Fruit fly (Drosophila melanogaster) whole organism, embryonic: ENCODE results near the gene Shawn.

ENCODE experiments used
- Bdp1 ChIP-seq: fragments of 200-800 bp; sonication (Bioruptor generic); optimal IDR thresholded peaks from 3 replicates; lab custom pipeline; 2016; ENCODE audit warnings: missing biosample characterization, missing genetic modification characterization
- BtbVII ChIP-seq: fragments of 200-800 bp; sonication (Bioruptor generic); optimal IDR thresholded peaks from 3 replicates; lab custom pipeline; 2017; ENCODE audit warnings: missing biosample characterization, mild to moderate bottlenecking, missing genetic modification characterization
- CG10267 ChIP-seq: fragments of 200-800 bp; sonication (Bioruptor generic); optimal IDR thresholded peaks from 2 replicates; lab custom pipeline; 2018; ENCODE audit warnings: missing biosample characterization, mild to moderate bottlenecking, missing genetic modification characterization, moderate library complexity
- CG12236 ChIP-seq: fragments of 200-800 bp; sonication (Bioruptor generic); optimal IDR thresholded peaks from 2 replicates; lab custom pipeline; 2016; ENCODE audit warnings: missing biosample characterization, missing genetic modification characterization
- CG12391 ChIP-seq: fragments of 200-800 bp; sonication (Bioruptor generic); optimal IDR thresholded peaks from 3 replicates; lab custom pipeline; 2018; ENCODE audit warnings: missing biosample characterization, mild to moderate bottlenecking, missing genetic modification characterization, moderate library complexity
- CG12744 ChIP-seq: fragments of 200-800 bp; sonication (Bioruptor generic); optimal IDR thresholded peaks from 2 replicates; lab custom pipeline; 2016; ENCODE audit warnings: missing biosample characterization, missing genetic modification characterization
- CG13424 ChIP-seq: fragments of 200-800 bp; sonication (Bioruptor generic); optimal IDR thresholded peaks from 2 replicates; lab custom pipeline; 2019; ENCODE audit warnings: missing biosample characterization, mild to moderate bottlenecking, missing genetic modification characterization, moderate library complexity
- CG15479 ChIP-seq: fragments of 200-800 bp; sonication (Bioruptor generic); optimal IDR thresholded peaks from 3 replicates; lab custom pipeline; 2019; ENCODE audit warnings: missing biosample characterization, mild to moderate bottlenecking, missing genetic modification characterization, moderate library complexity
- CG1647 ChIP-seq: fragments of 200-800 bp; sonication (Bioruptor generic); optimal IDR thresholded peaks from 3 replicates; lab custom pipeline; 2016; ENCODE audit warnings: missing biosample characterization, missing genetic modification characterization
- CG2202 ChIP-seq: fragments of 200-800 bp; sonication (Bioruptor generic); optimal IDR thresholded peaks from 2 replicates; lab custom pipeline; 2018; ENCODE audit warnings: missing biosample characterization, mild to moderate bottlenecking, missing genetic modification characterization
- CG31441 ChIP-seq: fragments of 200-800 bp; sonication (Bioruptor generic); IDR thresholded peaks from 2 replicates; pipeline ENCODE4 v1.3.6; 2022; ENCODE audit warnings: missing biosample characterization, missing genetic modification characterization
- CG3163 ChIP-seq: fragments of 200-800 bp; sonication (Bioruptor generic); optimal IDR thresholded peaks from 3 replicates; lab custom pipeline; 2016; ENCODE audit warnings: missing biosample characterization, missing genetic modification characterization
- CG34376 ChIP-seq: fragments of 200-800 bp; sonication (Bioruptor generic); optimal IDR thresholded peaks from 2 replicates; lab custom pipeline; 2018; ENCODE audit warnings: missing biosample characterization, mild to moderate bottlenecking, missing genetic modification characterization
- CG4707 ChIP-seq: fragments of 200-800 bp; sonication (Bioruptor generic); optimal IDR thresholded peaks from 2 replicates; lab custom pipeline; 2018; ENCODE audit warnings: missing biosample characterization, mild to moderate bottlenecking, missing genetic modification characterization, moderate library complexity
- CG4820 ChIP-seq: fragments of 200-800 bp; sonication (Bioruptor generic); optimal IDR thresholded peaks from 3 replicates; lab custom pipeline; 2016; ENCODE audit warnings: missing biosample characterization, missing genetic modification characterization
- CG5953 ChIP-seq: fragments of 200-800 bp; sonication (Bioruptor generic); IDR thresholded peaks from 2 replicates; pipeline ENCODE4 v1.3.6; 2022; ENCODE audit warnings: missing biosample characterization, missing genetic modification characterization
- CG9609 ChIP-seq: fragments of 200-800 bp; sonication (Bioruptor generic); optimal IDR thresholded peaks from 3 replicates; lab custom pipeline; 2016; ENCODE audit warnings: missing biosample characterization, missing genetic modification characterization
- Dbx ChIP-seq: fragments of 200-800 bp; sonication (Bioruptor generic); IDR thresholded peaks from 3 replicates; pipeline ENCODE4 v1.3.6; 2022; ENCODE audit warnings: missing biosample characterization, missing genetic modification characterization
- E2f1 ChIP-seq: fragments of 200-800 bp; sonication (Bioruptor generic); IDR thresholded peaks from 2 replicates; pipeline ENCODE4 v1.3.6; 2022; ENCODE audit warnings: missing biosample characterization, missing genetic modification characterization
- GATAe ChIP-seq: fragments of 200-800 bp; sonication (Bioruptor generic); conservative IDR thresholded peaks from 2 replicates; pipeline ENCODE4 v1.3.6; 2022; ENCODE audit warnings: missing biosample characterization, missing genetic modification characterization
- HLH4C ChIP-seq: fragments of 200-800 bp; sonication (Bioruptor generic); IDR thresholded peaks from 3 replicates; pipeline ENCODE4 v1.3.6; 2022; ENCODE audit warnings: missing biosample characterization, missing genetic modification characterization; ENCODE audit not compliant: partially characterized antibody
- Hr3 ChIP-seq: fragments of 200-800 bp; sonication (Bioruptor generic); optimal IDR thresholded peaks from 3 replicates; lab custom pipeline; 2016; ENCODE audit warnings: missing biosample characterization, missing genetic modification characterization
- Jarid2 ChIP-seq: fragments of 200-800 bp; sonication (Bioruptor generic); optimal IDR thresholded peaks from 3 replicates; lab custom pipeline; 2017; ENCODE audit warnings: mild to moderate bottlenecking, missing biosample characterization, missing genetic modification reagents, missing genetic modification characterization
- Lpt ChIP-seq: fragments of >200 bp; optimal IDR thresholded peaks from 2 replicates; lab custom pipeline; 2018; ENCODE audit warnings: missing biosample characterization, missing genetic modification characterization
- MTF-1 ChIP-seq: fragments of 200-800 bp; sonication (Bioruptor generic); optimal IDR thresholded peaks from 2 replicates; lab custom pipeline; 2018; ENCODE audit warnings: missing biosample characterization, mild to moderate bottlenecking, missing genetic modification characterization, borderline replicate concordance
- Oli ChIP-seq: fragments of 200-800 bp; sonication (Bioruptor generic); optimal IDR thresholded peaks from 2 replicates; lab custom pipeline; 2018; ENCODE audit warnings: missing biosample characterization, mild to moderate bottlenecking, missing genetic modification characterization, moderate library complexity
- PHDP ChIP-seq: fragments of 200-800 bp; sonication (Bioruptor generic); optimal IDR thresholded peaks from 3 replicates; lab custom pipeline; 2018; ENCODE audit warnings: missing biosample characterization, mild to moderate bottlenecking, missing genetic modification characterization, moderate library complexity
- Stat92E ChIP-seq, 3 experiments: fragments of >200 bp in 2 of 3; fragments of 200-800 bp in 1 of 3; sonication (Bioruptor generic) in 1 of 3; optimal IDR thresholded peaks; 2 replicates each; lab custom pipeline; 2017 to 2019; ENCODE audit warnings: missing biosample characterization in 3 of 3, missing genetic modification characterization in 3 of 3, mild to moderate bottlenecking in 1 of 3, moderate library complexity in 1 of 3
- ac ChIP-seq: fragments of 200-800 bp; sonication (Bioruptor generic); optimal IDR thresholded peaks from 3 replicates; lab custom pipeline; 2017; ENCODE audit warnings: missing biosample characterization, mild to moderate bottlenecking, missing genetic modification characterization
- aop ChIP-seq: fragments of 200-800 bp; sonication (Bioruptor generic); IDR thresholded peaks from 2 replicates; pipeline ENCODE4 v1.3.6; 2022; ENCODE audit warnings: missing biosample characterization, missing genetic modification characterization
- dmrt11E ChIP-seq: fragments of 200-800 bp; sonication (Bioruptor generic); optimal IDR thresholded peaks from 3 replicates; lab custom pipeline; 2018; ENCODE audit warnings: missing biosample characterization, mild to moderate bottlenecking, missing genetic modification characterization, moderate library complexity
- dpn ChIP-seq, 2 experiments: fragments of 200-800 bp; sonication (Bioruptor generic); optimal IDR thresholded peaks; 3 replicates each; lab custom pipeline; 2016; ENCODE audit warnings: missing biosample characterization in 2 of 2, missing genetic modification characterization in 2 of 2
- emc ChIP-seq: fragments of 200-800 bp; sonication (Bioruptor generic); optimal IDR thresholded peaks from 2 replicates; lab custom pipeline; 2016; ENCODE audit warnings: missing biosample characterization, missing genetic modification characterization
- eyg ChIP-seq: fragments of 200-800 bp; sonication (Bioruptor generic); optimal IDR thresholded peaks from 3 replicates; lab custom pipeline; 2016; ENCODE audit warnings: missing biosample characterization, missing genetic modification characterization
- ind ChIP-seq: fragments of 200-800 bp; sonication (Bioruptor generic); optimal IDR thresholded peaks from 3 replicates; lab custom pipeline; 2016; ENCODE audit warnings: missing biosample characterization, missing genetic modification characterization
- inv ChIP-seq: fragments of 200-800 bp; sonication (Bioruptor generic); IDR thresholded peaks from 2 replicates; pipeline ENCODE4 v1.3.6; 2022; ENCODE audit warnings: missing biosample characterization, missing genetic modification characterization; ENCODE audit not compliant: partially characterized antibody
- klu ChIP-seq: fragments of 200-800 bp; sonication (Bioruptor generic); IDR thresholded peaks from 2 replicates; pipeline ENCODE4 v1.3.6; 2022; ENCODE audit warnings: missing biosample characterization, missing genetic modification characterization
- lbe ChIP-seq: fragments of 200-800 bp; sonication (Bioruptor generic); optimal IDR thresholded peaks from 2 replicates; lab custom pipeline; 2016; ENCODE audit warnings: missing biosample characterization, mild to moderate bottlenecking, missing genetic modification characterization
- lov ChIP-seq, 2 experiments: fragments of 200-800 bp in 1 of 2; fragments of >200 bp in 1 of 2; sonication (Bioruptor generic) in 1 of 2; IDR thresholded peaks in 1 of 2; optimal IDR thresholded peaks in 1 of 2; 2 replicates in 1 of 2; 3 replicates in 1 of 2; pipeline versions ENCODE4 v1.3.6 to Lab custom; 2017 to 2022; ENCODE audit warnings: missing biosample characterization in 1 of 2, missing genetic modification characterization in 1 of 2
- oc ChIP-seq: fragments of 200-800 bp; sonication (Bioruptor generic); optimal IDR thresholded peaks from 2 replicates; lab custom pipeline; 2018; ENCODE audit warnings: missing biosample characterization, mild to moderate bottlenecking, missing genetic modification characterization, moderate library complexity
- pzg ChIP-seq: fragments of 200-800 bp; sonication (Bioruptor generic); optimal IDR thresholded peaks from 3 replicates; lab custom pipeline; 2018; ENCODE audit warnings: missing biosample characterization, mild to moderate bottlenecking, missing genetic modification characterization, moderate library complexity
- schlank ChIP-seq: fragments of 200-800 bp; sonication (Bioruptor generic); optimal IDR thresholded peaks from 2 replicates; lab custom pipeline; 2018; ENCODE audit warnings: missing biosample characterization, mild to moderate bottlenecking, missing genetic modification characterization
- seq ChIP-seq: fragments of 200-800 bp; sonication (Bioruptor generic); IDR thresholded peaks from 2 replicates; pipeline ENCODE4 v1.3.6; 2022; ENCODE audit warnings: missing biosample characterization, missing genetic modification characterization
- tap ChIP-seq: fragments of 200-800 bp; optimal IDR thresholded peaks from 3 replicates; lab custom pipeline; 2019; ENCODE audit warnings: missing biosample characterization, mild to moderate bottlenecking, missing genetic modification characterization, moderate library complexity
- unpg ChIP-seq: fragments of 200-800 bp; sonication (Bioruptor generic); optimal IDR thresholded peaks from 3 replicates; lab custom pipeline; 2018; ENCODE audit warnings: missing biosample characterization, mild to moderate bottlenecking, missing genetic modification characterization, moderate library complexity
- vfl ChIP-seq: fragments of 200-800 bp; sonication (Bioruptor generic); optimal IDR thresholded peaks from 2 replicates; lab custom pipeline; 2016; ENCODE audit warnings: missing biosample characterization, missing genetic modification characterization
- wdn ChIP-seq: fragments of 200-800 bp; sonication (Bioruptor generic); IDR thresholded peaks from 2 replicates; pipeline ENCODE4 v1.3.6; 2022; ENCODE audit warnings: missing biosample characterization, missing genetic modification characterization
- wek ChIP-seq: fragments of 200-800 bp; sonication (Bioruptor generic); optimal IDR thresholded peaks from 3 replicates; lab custom pipeline; 2018; ENCODE audit warnings: missing biosample characterization, mild to moderate bottlenecking, missing genetic modification characterization, moderate library complexity
- zfh1 ChIP-seq: fragments of 200-800 bp; sonication (Bioruptor generic); IDR thresholded peaks from 3 replicates; pipeline ENCODE4 v1.3.6; 2022; ENCODE audit warnings: missing biosample characterization, missing genetic modification characterization

Gene Shawn

dm6 chrX:19565714-19566316 lies 45.5 kb upstream of the Shawn start, which contains the start of the genes Grip84 and car (continued):
- TF ChIP-seq zfh1 (GFP tag; lab: Robert Waterston, UW) (no peak; the same call in 2 of the 3 replicates), CG2202 (peak; percentile 8), wek (GFP tag; lab: Kevin White, UChicago) (no peak), tap (tag; lab: Kevin White, UChicago) (no peak), lov (optimal IDR thresholded peaks at IDR 0.05; lab: Kevin White, UChicago) (no peak), lov (GFP tag; IDR thresholded peaks at IDR 0.05; lab: Robert Waterston, UW) (no peak), Oli (tag; lab: Kevin White, UChicago) (peak; percentile 61), GATAe (GFP tag; lab: Robert Waterston, UW) (no peak), ind (GFP tag; lab: Kevin White, UChicago) (peak; percentile 61), Hr3 (GFP tag; lab: Kevin White, UChicago) (peak; percentile 71), emc (GFP tag; lab: Kevin White, UChicago) (no peak), dpn (GFP tag; optimal IDR thresholded peaks at IDR 0.05; lab: Kevin White, UChicago) (peak; percentile 55 to 74), CG4707 (GFP tag; lab: Kevin White, UChicago) (no peak), CG4820 (peak; percentile 50), CG5953 (GFP tag; lab: Robert Waterston, UW) (no peak), E2f1 (GFP tag; lab: Robert Waterston, UW) (peak; percentile 32; the same call in 1 of the 2 replicates), CG15479 (GFP tag; lab: Kevin White, UChicago) (no peak), Jarid2 (GFP tag; lab: Kevin White, UChicago) (no peak), oc (tag; lab: Kevin White, UChicago) (no peak), CG12391 (peak; percentile 85), CG12744 (GFP tag; lab: Kevin White, UChicago) (no peak), pzg (peak; percentile 53), CG1647 (peak; percentile 21), CG12236 (GFP tag; lab: Kevin White, UChicago) (peak; percentile 31), BtbVII (GFP tag; lab: Kevin White, UChicago) (no peak), aop (no peak), vfl (GFP tag; lab: Kevin White, UChicago) (no peak), klu (GFP tag; lab: Robert Waterston, UW) (peak; percentile 66; the same call in 1 of the 2 replicates), seq (peak; percentile 28; the same call in 1 of the 2 replicates), CG9609 (GFP tag; lab: Kevin White, UChicago) (peak; percentile 46), CG10267 (tag; lab: Kevin White, UChicago) (peak; percentile 64), eyg (GFP tag; lab: Kevin White, UChicago) (no peak), PHDP (tag; lab: Kevin White, UChicago) (no peak), ac (GFP tag; lab: Kevin White, UChicago) (no peak), unpg (GFP tag; lab: Kevin White, UChicago) (peak; percentile 71), inv (GFP tag; lab: Robert Waterston, UW) (no peak), CG31441 (no peak; the same call in 1 of the 2 replicates), schlank (tag; lab: Kevin White, UChicago) (no peak), Stat92E (GFP tag; optimal IDR thresholded peaks at IDR 0.05; lab: Kevin White, UChicago) (no peak), CG3163 (GFP tag; lab: Kevin White, UChicago) (no peak), CG34376 (GFP tag; lab: Kevin White, UChicago) (peak; percentile 30), Dbx (peak; percentile 61; the same call in 1 of the 3 replicates), lbe (GFP tag; lab: Kevin White, UChicago) (no peak), HLH4C (GFP tag; lab: Robert Waterston, UW) (no peak), CG13424 (peak; percentile 79), Bdp1 (GFP tag; lab: Kevin White, UChicago) (no peak), dmrt11E (peak; percentile 72), wdn (peak; percentile 48; the same call in 1 of the 2 replicates), Lpt (GFP tag; lab: Kevin White, UChicago) (no peak), MTF-1 (GFP tag; lab: Kevin White, UChicago) (no peak)
